Fruit fly (Drosophila melanogaster) whole organism, pupa: ENCODE measurements around the gene CG3568.

Experiments used
- EcR ChIP-seq: fragments of 200-800 bp; sonication (Bioruptor generic); optimal IDR thresholded peaks from 3 replicates; lab custom pipeline; 2019; ENCODE audit warnings: missing biosample characterization, missing genetic modification characterization, mild to moderate bottlenecking, moderate library complexity, missing genetic modification reagents
- gl ChIP-seq: fragments of 200-800 bp; sonication (Bioruptor generic); optimal IDR thresholded peaks from 2 replicates; lab custom pipeline; 2018; ENCODE audit warnings: missing biosample characterization, mild to moderate bottlenecking, missing genetic modification characterization

- TF ChIP-seq gl (tag; lab: Kevin White, UChicago) (no peak), EcR (GFP tag; lab: Kevin White, UChicago) (no peak)
Observed at dm6 chrX:4507121-4507520, 35.3 kb upstream of the CG3568 start.
